Fruit fly (Drosophila melanogaster): ENCODE measurements around the gene LManII.
A peak's percentile ranks its signal among the peaks of the same experiment; 100 is the strongest.

The LManII gene

dm6 chr2L:10479859-10480258 is 22.4 kb downstream of the LManII start (continued):
- TF ChIP-seq CG2116 (GFP tag; optimal IDR thresholded peaks at IDR 0.05) = peak; percentile 39
- TF ChIP-seq wor (GFP tag; IDR thresholded peaks at IDR 0.05) = no peak
- TF ChIP-seq CG30431 (GFP tag; optimal IDR thresholded peaks at IDR 0.05) = no peak
- no peak for TF ChIP-seq CG31224 (GFP tag; IDR thresholded peaks at IDR 0.05)
- no peak for TF ChIP-seq CG8478 (optimal IDR thresholded peaks at IDR 0.05)
- no peak for TF ChIP-seq YL-1 (GFP tag; optimal IDR thresholded peaks at IDR 0.05)
- TF ChIP-seq CG13287 (GFP tag; IDR thresholded peaks at IDR 0.05; ENCODE audit: partially characterized antibody) = peak; percentile 74
- TF ChIP-seq hth (optimal IDR thresholded peaks at IDR 0.05) = no peak
- TF ChIP-seq tap (tag; optimal IDR thresholded peaks at IDR 0.05) = no peak
- no peak for TF ChIP-seq nerfin-1 (tag; optimal IDR thresholded peaks at IDR 0.05)
- no peak for TF ChIP-seq dpn (GFP tag; optimal IDR thresholded peaks at IDR 0.05)
- TF ChIP-seq CG14667 (GFP tag; IDR thresholded peaks at IDR 0.05) = no peak
- TF ChIP-seq CG3847 (GFP tag; IDR thresholded peaks at IDR 0.05) = 0 out of 2 replicates have a peak, but pooled peaks have one; percentile 17
- peak; percentile 26 for TF ChIP-seq HmgZ (tag; optimal IDR thresholded peaks at IDR 0.05)
- no peak for TF ChIP-seq CrebB (tag; optimal IDR thresholded peaks at IDR 0.05)
- no peak for TF ChIP-seq onecut (GFP tag; IDR thresholded peaks at IDR 0.05)
- TF ChIP-seq Sry-δ (GFP tag; optimal IDR thresholded peaks at IDR 0.05) = peak; percentile 80
- no peak for TF ChIP-seq CG17186 (GFP tag; optimal IDR thresholded peaks at IDR 0.05)
- no peak for TF ChIP-seq CG17361 (GFP tag; IDR thresholded peaks at IDR 0.05)
- TF ChIP-seq nom (GFP tag; optimal IDR thresholded peaks at IDR 0.05) = peak; percentile 2
- no peak for TF ChIP-seq CG6683 (GFP tag; optimal IDR thresholded peaks at IDR 0.05)
- peak; percentile 97 for TF ChIP-seq E2f2 (GFP tag; IDR thresholded peaks at IDR 0.05)
- TF ChIP-seq ato (GFP tag; IDR thresholded peaks at IDR 0.05; ENCODE audit: partially characterized antibody) = 0 out of 2 replicates have a peak, but pooled peaks have one; percentile 14
- TF ChIP-seq dan (GFP tag; IDR thresholded peaks at IDR 0.05) = no peak
- peak; percentile 1 for TF ChIP-seq CG10267 (tag; optimal IDR thresholded peaks at IDR 0.05)
- no peak for TF ChIP-seq zen2 (GFP tag; IDR thresholded peaks at IDR 0.05; ENCODE audit: partially characterized antibody)
- peak; percentile 46 for TF ChIP-seq CG34224 (GFP tag; IDR thresholded peaks at IDR 0.05; ENCODE audit: partially characterized antibody)
- TF ChIP-seq CG18764 (GFP tag; optimal IDR thresholded peaks at IDR 0.05) = no peak
- peak; percentile 41 for TF ChIP-seq CG17385 (GFP tag; optimal IDR thresholded peaks at IDR 0.05)
- peak; percentile 82 for TF ChIP-seq Hr3 (GFP tag; optimal IDR thresholded peaks at IDR 0.05)
- no peak for TF ChIP-seq yki (optimal IDR thresholded peaks at IDR 0.05)
- TF ChIP-seq Bteb2 (GFP tag; optimal IDR thresholded peaks at IDR 0.05) = no peak
- no peak; the same call in 2 of the 3 replicates for TF ChIP-seq sr (GFP tag; IDR thresholded peaks at IDR 0.05)
- TF ChIP-seq abd-A (tag; optimal IDR thresholded peaks at IDR 0.05) = no peak
- peak; percentile 99 for TF ChIP-seq Dp (GFP tag; optimal IDR thresholded peaks at IDR 0.05)
- no peak for TF ChIP-seq CG2678 (tag; optimal IDR thresholded peaks at IDR 0.05)
- no peak for TF ChIP-seq CG14014 (GFP tag; IDR thresholded peaks at IDR 0.05)
- TF ChIP-seq jigr1 (GFP tag; IDR thresholded peaks at IDR 0.05) = no peak
- no peak for TF ChIP-seq grn (GFP tag; optimal IDR thresholded peaks at IDR 0.05)
- peak; percentile 67; the same call in 2 of the 3 replicates for TF ChIP-seq so (GFP tag; IDR thresholded peaks at IDR 0.05)
- no peak for TF ChIP-seq toy (GFP tag; IDR thresholded peaks at IDR 0.05)
- TF ChIP-seq CG15073 (GFP tag; optimal IDR thresholded peaks at IDR 0.05) = no peak
- no peak for TF ChIP-seq CG12391 (tag; optimal IDR thresholded peaks at IDR 0.05)
- TF ChIP-seq CG8944 (GFP tag; optimal IDR thresholded peaks at IDR 0.05) = no peak
- no peak for TF ChIP-seq Chrac-16 (GFP tag; optimal IDR thresholded peaks at IDR 0.05)
- no peak for TF ChIP-seq CG17328 (GFP tag; IDR thresholded peaks at IDR 0.05)
- TF ChIP-seq Stat92E (GFP tag; optimal IDR thresholded peaks at IDR 0.05) = no peak
- TF ChIP-seq CG1832 (GFP tag; optimal IDR thresholded peaks at IDR 0.05) = no peak
- TF ChIP-seq Ets97D (GFP tag; optimal IDR thresholded peaks at IDR 0.05) = peak; percentile 18
- TF ChIP-seq sim (GFP tag; IDR thresholded peaks at IDR 0.05) = no peak
- no peak for TF ChIP-seq CG17612 (GFP tag; IDR thresholded peaks at IDR 0.05)
- TF ChIP-seq CG15514 (GFP tag; optimal IDR thresholded peaks at IDR 0.05) = peak; percentile 94

Measured in whole organism, embryonic.